Worm (Caenorhabditis elegans): ENCODE results near the gene lron-10.

DNA sequence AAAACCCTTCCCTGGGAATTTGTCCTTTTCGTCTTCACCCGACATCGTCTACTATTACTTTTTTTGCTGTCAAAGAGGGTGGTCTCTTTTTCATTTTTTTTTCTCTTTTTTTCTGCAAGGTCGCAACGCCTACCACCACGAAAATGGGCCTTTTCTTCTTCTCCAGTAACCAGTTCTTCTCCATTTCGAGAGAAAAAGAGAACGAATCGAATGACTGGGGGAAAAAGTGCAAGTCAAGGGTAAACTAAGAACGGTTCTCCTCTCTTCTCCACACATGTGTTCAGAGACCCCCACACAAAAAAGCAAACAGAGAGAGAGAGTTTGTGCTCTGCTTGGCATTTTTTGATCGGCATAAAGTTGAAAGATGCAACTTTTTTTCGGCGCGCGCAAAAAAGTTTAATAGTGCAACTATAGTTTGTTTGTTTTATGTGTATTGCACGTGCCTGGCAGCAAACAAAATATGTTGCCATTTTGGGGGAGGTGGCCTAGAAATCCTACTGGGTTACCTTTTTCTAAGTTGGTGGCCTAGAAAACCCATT, 15.4 kb upstream of the lron-10 start:
- TF ChIP-seq Y56A3A.18 (GFP tag; IDR thresholded peaks at IDR 0.05) (no peak), mel-28 (tag; optimal IDR thresholded peaks at IDR 0.05; ENCODE audit: borderline replicate concordance) (no peak), ama-1 (optimal IDR thresholded peaks at IDR 0.05) (no peak), ama-1 (GFP tag; optimal IDR thresholded peaks at IDR 0.05) (no peak)

All from whole organism, young adult.